Worm (Caenorhabditis elegans) whole organism, young adult: Measurements from ENCODE around the gene col-79.

Experiments
- B0019.2 ChIP-seq: fragments of 200-800 bp; sonication (Bioruptor generic); conservative IDR thresholded peaks from 2 replicates; pipeline ENCODE4 v1.3.6; 2022; ENCODE audit warnings: missing genetic modification reagents, missing genetic modification characterization, missing compliant biosample characterization
- C06A6.2 ChIP-seq: fragments of 200-800 bp; sonication (Bioruptor generic); conservative IDR thresholded peaks from 2 replicates; pipeline ENCODE4 v1.3.6; 2022; ENCODE audit warnings: missing genetic modification characterization, missing compliant biosample characterization
- C17E4.6 ChIP-seq: fragments of 200-800 bp; sonication (Bioruptor generic); IDR thresholded peaks from 2 replicates; pipeline ENCODE4 v1.3.6; 2022; ENCODE audit warnings: missing genetic modification reagents, missing genetic modification characterization, missing compliant biosample characterization
- D2030.7 ChIP-seq: fragments of 200-800 bp; sonication (Bioruptor generic); IDR thresholded peaks from 2 replicates; pipeline ENCODE4 v1.3.6; 2022; ENCODE audit warnings: missing genetic modification reagents, missing genetic modification characterization, missing compliant biosample characterization
- F55B11.4 ChIP-seq: sonication (generic microtip); optimal IDR thresholded peaks from 2 replicates; lab custom pipeline; 2016; ENCODE audit warnings: missing compliant biosample characterization, missing genetic modification characterization, borderline replicate concordance; ENCODE audit not compliant: insufficient read depth
- T26A5.8 ChIP-seq: sonication (generic microtip); optimal IDR thresholded peaks from 2 replicates; lab custom pipeline; 2016; ENCODE audit warnings: missing genetic modification characterization, missing compliant biosample characterization
- Y53G8AR.9 ChIP-seq: fragments of 200-800 bp; sonication (Bioruptor generic); conservative IDR thresholded peaks from 2 replicates; pipeline ENCODE4 v1.3.6; 2022; ENCODE audit warnings: missing genetic modification reagents, missing genetic modification characterization, missing compliant biosample characterization
- Y79H2A.3 ChIP-seq: fragments of 200-800 bp; sonication (Bioruptor generic); conservative IDR thresholded peaks from 2 replicates; pipeline ENCODE4 v1.3.6; 2022; ENCODE audit warnings: missing genetic modification reagents, missing genetic modification characterization, missing compliant biosample characterization
- ZK185.1 ChIP-seq: sonication (generic microtip); optimal IDR thresholded peaks from 2 replicates; lab custom pipeline; 2016; ENCODE audit warnings: mild to moderate bottlenecking, missing genetic modification characterization, missing compliant biosample characterization; ENCODE audit not compliant: poor library complexity, severe bottlenecking
- akir-1 ChIP-seq: fragments of 200-800 bp; sonication (Bioruptor generic); optimal IDR thresholded peaks from 2 replicates; lab custom pipeline; 2018; ENCODE audit warnings: mild to moderate bottlenecking, missing genetic modification characterization, moderate library complexity, missing compliant biosample characterization
- atf-7 ChIP-seq: sonication (generic microtip); optimal IDR thresholded peaks from 2 replicates; lab custom pipeline; 2017; ENCODE audit warnings: mild to moderate bottlenecking, missing genetic modification characterization, missing compliant biosample characterization
- attf-3 ChIP-seq: fragments of 200-800 bp; sonication (Bioruptor generic); conservative IDR thresholded peaks from 2 replicates; pipeline ENCODE4 v1.3.6; 2022; ENCODE audit warnings: missing genetic modification reagents, missing genetic modification characterization, missing compliant biosample characterization
- attf-6 ChIP-seq: fragments of 200-800 bp; sonication (Bioruptor generic); IDR thresholded peaks from 2 replicates; pipeline ENCODE4 v1.3.6; 2022; ENCODE audit warnings: missing genetic modification reagents, missing genetic modification characterization, missing compliant biosample characterization
- cebp-1 ChIP-seq, 2 experiments: fragments of 200-800 bp in 1 of 2; sonication (Bioruptor generic) in 1 of 2; sonication (generic microtip) in 1 of 2; IDR thresholded peaks in 1 of 2; optimal IDR thresholded peaks in 1 of 2; 2 replicates each; pipeline versions ENCODE4 v1.3.6 to Lab custom; 2017 to 2022; ENCODE audit warnings: missing compliant biosample characterization in 2 of 2, missing genetic modification characterization in 2 of 2, mild to moderate bottlenecking in 1 of 2, missing genetic modification reagents in 1 of 2, moderate library complexity in 1 of 2
- ceh-27 ChIP-seq: fragments of 200-800 bp; sonication (Bioruptor generic); optimal IDR thresholded peaks from 2 replicates; lab custom pipeline; 2018; ENCODE audit warnings: mild to moderate bottlenecking, missing genetic modification characterization, moderate library complexity, missing compliant biosample characterization
- ceh-79 ChIP-seq: sonication (generic microtip); optimal IDR thresholded peaks from 2 replicates; lab custom pipeline; 2017; ENCODE audit warnings: mild to moderate bottlenecking, missing genetic modification characterization, missing compliant biosample characterization
- dox-1 ChIP-seq: fragments of 200-800 bp; sonication (Bioruptor generic); IDR thresholded peaks from 2 replicates; pipeline ENCODE4 v1.3.6; 2022; ENCODE audit warnings: missing genetic modification reagents, missing genetic modification characterization, missing compliant biosample characterization
- efl-1 ChIP-seq: fragments of 150-350 bp; optimal IDR thresholded peaks from 2 replicates; lab custom pipeline; 2014; ENCODE audit warnings: missing biosample characterization, missing genetic modification reagents, missing genetic modification characterization
- egl-44 ChIP-seq: fragments of 200-800 bp; sonication (Bioruptor generic); IDR thresholded peaks from 2 replicates; pipeline ENCODE4 v1.3.6; 2022; ENCODE audit warnings: missing genetic modification reagents, missing genetic modification characterization, missing compliant biosample characterization
- ekl-4 ChIP-seq: fragments of 200-800 bp; sonication (Bioruptor generic); IDR thresholded peaks from 2 replicates; pipeline ENCODE4 v1.3.6; 2022; ENCODE audit warnings: missing genetic modification reagents, missing genetic modification characterization, missing compliant biosample characterization
- ets-4 ChIP-seq: fragments of 200-800 bp; sonication (Bioruptor generic); optimal IDR thresholded peaks from 2 replicates; lab custom pipeline; 2018; ENCODE audit warnings: mild to moderate bottlenecking, missing genetic modification characterization, missing compliant biosample characterization
- hlh-12 ChIP-seq: sonication (generic microtip); optimal IDR thresholded peaks from 2 replicates; lab custom pipeline; 2016; ENCODE audit warnings: missing genetic modification characterization, missing compliant biosample characterization
- hmg-1.2 ChIP-seq: fragments of 200-800 bp; sonication (Bioruptor generic); IDR thresholded peaks from 2 replicates; pipeline ENCODE4 v1.3.6; 2022; ENCODE audit warnings: missing genetic modification reagents, missing genetic modification characterization, missing compliant biosample characterization
- let-526 ChIP-seq: fragments of 200-800 bp; sonication (Bioruptor generic); IDR thresholded peaks from 2 replicates; pipeline ENCODE4 v1.3.6; 2022; ENCODE audit warnings: missing genetic modification reagents, missing genetic modification characterization, missing compliant biosample characterization
- lin-35 ChIP-seq, 3 experiments: fragments of 150-350 bp in 2 of 3; sonication (generic microtip) in 1 of 3; optimal IDR thresholded peaks; 2 replicates each; lab custom pipeline; 2014 to 2018; ENCODE audit warnings: missing biosample characterization in 3 of 3, missing genetic modification characterization in 3 of 3, missing genetic modification reagents in 3 of 3
- lin-40 ChIP-seq: sonication (generic microtip); optimal IDR thresholded peaks from 2 replicates; lab custom pipeline; 2016; ENCODE audit warnings: missing genetic modification characterization, mild to moderate bottlenecking, missing compliant biosample characterization, missing genotype, missing genetic modification reagents
- lir-1 ChIP-seq: fragments of 200-800 bp; sonication (Bioruptor generic); conservative IDR thresholded peaks from 2 replicates; pipeline ENCODE4 v1.3.6; 2022; ENCODE audit warnings: missing genetic modification reagents, missing genetic modification characterization, missing compliant biosample characterization
- lsl-1 ChIP-seq: fragments of 200-800 bp; sonication (Bioruptor generic); optimal IDR thresholded peaks from 2 replicates; lab custom pipeline; 2018; ENCODE audit warnings: mild to moderate bottlenecking, missing genetic modification characterization, moderate library complexity, missing compliant biosample characterization
- madf-10 ChIP-seq: sonication (generic microtip); optimal IDR thresholded peaks from 2 replicates; lab custom pipeline; 2016; ENCODE audit warnings: mild to moderate bottlenecking, missing genetic modification characterization, missing compliant biosample characterization
- nfyb-1 ChIP-seq: fragments of 200-800 bp; sonication (Bioruptor generic); IDR thresholded peaks from 2 replicates; pipeline ENCODE4 v1.3.6; 2022; ENCODE audit warnings: missing genetic modification reagents, missing genetic modification characterization, missing compliant biosample characterization
- nhr-179 ChIP-seq: sonication (generic microtip); optimal IDR thresholded peaks from 2 replicates; lab custom pipeline; 2016; ENCODE audit warnings: mild to moderate bottlenecking, missing genetic modification characterization, missing compliant biosample characterization
- nhr-80 ChIP-seq: sonication (generic microtip); optimal IDR thresholded peaks from 2 replicates; lab custom pipeline; 2016; ENCODE audit warnings: missing genetic modification characterization, missing compliant biosample characterization
- rcor-1 ChIP-seq: fragments of 200-800 bp; sonication (Bioruptor generic); IDR thresholded peaks from 2 replicates; pipeline ENCODE4 v1.3.6; 2022; ENCODE audit warnings: missing genetic modification reagents, missing genetic modification characterization, missing compliant biosample characterization
- repo-1 ChIP-seq: sonication (generic microtip); optimal IDR thresholded peaks from 2 replicates; lab custom pipeline; 2017; ENCODE audit warnings: mild to moderate bottlenecking, missing genetic modification characterization, missing compliant biosample characterization
- snpc-1.1 ChIP-seq: sonication (generic microtip); optimal IDR thresholded peaks from 2 replicates; lab custom pipeline; 2017; ENCODE audit warnings: missing genetic modification characterization, mild to moderate bottlenecking, missing compliant biosample characterization, antibody characterized with exemption, moderate library complexity, missing genotype, missing genetic modification reagents; ENCODE audit not compliant: insufficient read depth
- snpc-3.4 ChIP-seq: sonication (generic microtip); optimal IDR thresholded peaks from 2 replicates; lab custom pipeline; 2017; ENCODE audit warnings: missing genetic modification characterization, mild to moderate bottlenecking, missing compliant biosample characterization, antibody characterized with exemption, moderate library complexity, missing genotype, missing genetic modification reagents
- tbx-9 ChIP-seq: sonication (generic microtip); optimal IDR thresholded peaks from 2 replicates; lab custom pipeline; 2016; ENCODE audit warnings: borderline replicate concordance, missing genetic modification characterization, inconsistent platforms, missing compliant biosample characterization
- tlf-1 ChIP-seq: fragments of 200-800 bp; sonication (Bioruptor generic); optimal IDR thresholded peaks from 2 replicates; lab custom pipeline; 2018; ENCODE audit warnings: mild to moderate bottlenecking, missing genetic modification characterization, missing compliant biosample characterization
- zfh-2 ChIP-seq: fragments of 200-800 bp; sonication (Bioruptor generic); conservative IDR thresholded peaks from 2 replicates; pipeline ENCODE4 v1.3.6; 2022; ENCODE audit warnings: missing genetic modification reagents, missing genetic modification characterization, missing compliant biosample characterization
- ztf-26 ChIP-seq: sonication (generic microtip); optimal IDR thresholded peaks from 2 replicates; lab custom pipeline; 2017; ENCODE audit warnings: missing genetic modification characterization, missing compliant biosample characterization
- ztf-3 ChIP-seq: fragments of 200-800 bp; sonication (Bioruptor generic); optimal IDR thresholded peaks from 2 replicates; lab custom pipeline; 2018; ENCODE audit warnings: mild to moderate bottlenecking, missing genetic modification characterization, missing compliant biosample characterization

The col-79 gene

ce11 chrII:10730702-10731101 lies 27.3 kb downstream of the col-79 start:
- TF ChIP-seq C17E4.6 (GFP tag; lab: Robert Waterston, UW) = no peak
- no peak for TF ChIP-seq lin-35 (GFP tag; optimal IDR thresholded peaks at IDR 0.05; lab: Kevin White, UChicago)
- TF ChIP-seq atf-7 (tag; lab: Kevin White, UChicago) = no peak
- no peak for TF ChIP-seq tbx-9 (tag; lab: Kevin White, UChicago)
- no peak for TF ChIP-seq dox-1
- no peak for TF ChIP-seq efl-1
- no peak for TF ChIP-seq repo-1
- no peak for TF ChIP-seq T26A5.8 (tag; lab: Kevin White, UChicago)
- no peak for TF ChIP-seq lin-40 (tag; lab: Kevin White, UChicago)
- no peak for TF ChIP-seq akir-1
- TF ChIP-seq lir-1 (GFP tag; lab: Robert Waterston, UW) = no peak
- no peak for TF ChIP-seq ekl-4 (GFP tag; lab: Robert Waterston, UW)
- no peak for TF ChIP-seq egl-44 (GFP tag; lab: Robert Waterston, UW)

ce11 chrII:10731552-10731951 lies 28.1 kb downstream of the col-79 start, which contains the start of gene glb-12:
TSS of gene glb-12 (minus strand) at chrII:10731652.
- TF ChIP-seq ceh-27 (GFP tag; lab: Kevin White, UChicago) (no peak), lsl-1 (no peak), B0019.2 (GFP tag; lab: Robert Waterston, UW) (no peak), ZK185.1 (tag; lab: Kevin White, UChicago) (no peak), nhr-80 (tag; lab: Kevin White, UChicago) (no peak), snpc-1.1 (no peak), hlh-12 (no peak), attf-3 (GFP tag; lab: Robert Waterston, UW) (no peak), nhr-179 (tag; lab: Kevin White, UChicago) (no peak), F55B11.4 (tag; lab: Kevin White, UChicago) (no peak), snpc-3.4 (no peak)

- no peak for TF ChIP-seq tlf-1
- no peak for TF ChIP-seq let-526 (GFP tag; lab: Robert Waterston, UW)
- no peak for TF ChIP-seq C06A6.2 (GFP tag; lab: Robert Waterston, UW)
- no peak for TF ChIP-seq ceh-79 (tag; lab: Kevin White, UChicago)
- no peak for TF ChIP-seq rcor-1 (GFP tag; lab: Robert Waterston, UW)
- TF ChIP-seq D2030.7 = no peak
- no peak for TF ChIP-seq Y79H2A.3 (GFP tag; lab: Robert Waterston, UW)
- TF ChIP-seq ztf-3 = no peak
- TF ChIP-seq Y53G8AR.9 (GFP tag; lab: Robert Waterston, UW) = no peak
- no peak for TF ChIP-seq ztf-26 (tag; lab: Kevin White, UChicago)
- TF ChIP-seq C17E4.6 (GFP tag; lab: Robert Waterston, UW) = no peak
Measured at ce11 chrII:10737059-10737458, 33.6 kb downstream of the col-79 start, which contains the start of gene C52A11.3. TSS of gene C52A11.3 (plus strand) at chrII:10737359.

- TF ChIP-seq nfyb-1 (GFP tag; lab: Robert Waterston, UW) = no peak
- peak; percentile 59 for TF ChIP-seq madf-10 (tag; lab: Kevin White, UChicago)
- no peak for TF ChIP-seq cebp-1 (GFP tag; IDR thresholded peaks at IDR 0.05; lab: Robert Waterston, UW)
- peak; percentile 8 for TF ChIP-seq cebp-1 (tag; optimal IDR thresholded peaks at IDR 0.05; lab: Kevin White, UChicago)
- peak; percentile 45 for TF ChIP-seq zfh-2 (GFP tag; lab: Robert Waterston, UW)
- no peak for TF ChIP-seq attf-6
- TF ChIP-seq ets-4 (GFP tag; lab: Kevin White, UChicago) = no peak
- peak; percentile 23; the same call in 1 of the 2 replicates for TF ChIP-seq hmg-1.2 (GFP tag; lab: Robert Waterston, UW)
- TF ChIP-seq, all 124 proteins: peak for 4
Measured at ce11 chrII:10744801-10745200, 41.4 kb downstream of the col-79 start.
